Fruit fly (Drosophila melanogaster): ENCODE measurements around the gene CG33946.

Gene CG33946

DNA sequence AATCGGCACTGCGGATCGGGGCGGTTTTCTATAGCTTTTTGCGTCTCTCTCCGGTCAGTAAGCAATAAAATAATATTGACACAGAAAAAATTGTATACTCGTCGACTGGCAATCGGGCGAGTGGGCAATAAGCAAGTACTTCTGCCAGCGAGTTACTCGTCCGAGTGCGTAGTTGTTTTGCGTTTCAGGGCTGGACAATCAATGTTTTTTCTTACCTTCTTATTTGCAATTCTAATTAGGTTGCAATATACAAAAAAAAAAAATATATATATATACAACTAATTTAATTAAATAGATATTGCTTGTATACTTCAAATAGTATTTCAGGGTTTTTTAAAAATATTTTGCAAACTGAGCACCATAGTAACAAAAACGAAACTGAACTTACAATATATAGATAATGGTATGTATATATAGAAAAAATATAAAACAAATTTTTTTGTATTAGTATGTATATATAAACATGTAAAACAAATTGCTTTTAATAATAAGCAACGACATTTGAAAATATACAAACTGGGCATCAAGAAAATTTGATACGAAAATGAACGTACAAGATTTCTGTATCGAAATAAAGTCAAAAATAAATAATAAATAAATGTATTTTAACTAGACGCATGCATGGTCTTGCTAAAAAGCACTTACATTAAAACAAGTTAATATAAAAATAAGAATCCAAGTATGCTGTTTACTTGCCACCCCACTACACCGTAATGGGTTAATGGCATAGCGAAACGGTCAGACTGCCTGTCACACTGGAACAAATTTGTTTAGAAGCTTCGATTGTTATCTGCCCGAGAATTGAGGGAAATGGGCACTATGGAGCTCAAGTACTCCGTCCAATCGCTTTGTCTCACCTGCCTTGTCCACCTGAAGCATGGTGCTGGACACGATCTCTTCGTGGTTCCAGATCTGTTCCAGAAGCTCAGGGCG, 31.1 kb upstream of the CG33946 start, which contains the start of the genes D19A and CG7386:
Gene D19A, minus strand, starts transcription at position 129 of the 933 bp plus-strand sequence.
Gene CG7386, plus strand, starts transcription at position 751 of the 933 bp plus-strand sequence.
- peak; percentile 61 for TF ChIP-seq CG11617 (GFP tag; optimal IDR thresholded peaks at IDR 0.05)
- peak; percentile 70 for TF ChIP-seq CG33017 (tag; optimal IDR thresholded peaks at IDR 0.05)
- TF ChIP-seq CG7045 (GFP tag; optimal IDR thresholded peaks at IDR 0.05): peak; percentile 27
- TF ChIP-seq CG14711 (tag; optimal IDR thresholded peaks at IDR 0.05): peak; percentile 27
- peak; percentile 53 for TF ChIP-seq toe (GFP tag; optimal IDR thresholded peaks at IDR 0.05)
- peak; percentile 79 for TF ChIP-seq bab1 (GFP tag; optimal IDR thresholded peaks at IDR 0.05)
- TF ChIP-seq CG1620 (GFP tag; optimal IDR thresholded peaks at IDR 0.05): peak; percentile 60
- TF ChIP-seq kay (GFP tag; ENCODE audit: borderline replicate concordance): no peak
- no peak for TF ChIP-seq ovo (GFP tag; optimal IDR thresholded peaks at IDR 0.05)
- TF ChIP-seq Mnt (GFP tag; optimal IDR thresholded peaks at IDR 0.05): peak; percentile 49
- TF ChIP-seq cic (GFP tag; optimal IDR thresholded peaks at IDR 0.05): no peak
- peak; percentile 33 for TF ChIP-seq CG5204 (GFP tag; optimal IDR thresholded peaks at IDR 0.05)
- TF ChIP-seq Hr96 (GFP tag; optimal IDR thresholded peaks at IDR 0.05): peak; percentile 31
- no peak for TF ChIP-seq Crg-1 (GFP tag; optimal IDR thresholded peaks at IDR 0.05)
- TF ChIP-seq tj (GFP tag; optimal IDR thresholded peaks at IDR 0.05): peak; percentile 24
- TF ChIP-seq CG12768 (GFP tag; optimal IDR thresholded peaks at IDR 0.05): peak; percentile 1
- peak; percentile 72 for TF ChIP-seq CG7101 (tag; optimal IDR thresholded peaks at IDR 0.05)
- TF ChIP-seq pad (GFP tag; optimal IDR thresholded peaks at IDR 0.05): no peak
- no peak for TF ChIP-seq Clk (GFP tag; optimal IDR thresholded peaks at IDR 0.05)
- TF ChIP-seq cnc (optimal IDR thresholded peaks at IDR 0.05): no peak

DNA sequence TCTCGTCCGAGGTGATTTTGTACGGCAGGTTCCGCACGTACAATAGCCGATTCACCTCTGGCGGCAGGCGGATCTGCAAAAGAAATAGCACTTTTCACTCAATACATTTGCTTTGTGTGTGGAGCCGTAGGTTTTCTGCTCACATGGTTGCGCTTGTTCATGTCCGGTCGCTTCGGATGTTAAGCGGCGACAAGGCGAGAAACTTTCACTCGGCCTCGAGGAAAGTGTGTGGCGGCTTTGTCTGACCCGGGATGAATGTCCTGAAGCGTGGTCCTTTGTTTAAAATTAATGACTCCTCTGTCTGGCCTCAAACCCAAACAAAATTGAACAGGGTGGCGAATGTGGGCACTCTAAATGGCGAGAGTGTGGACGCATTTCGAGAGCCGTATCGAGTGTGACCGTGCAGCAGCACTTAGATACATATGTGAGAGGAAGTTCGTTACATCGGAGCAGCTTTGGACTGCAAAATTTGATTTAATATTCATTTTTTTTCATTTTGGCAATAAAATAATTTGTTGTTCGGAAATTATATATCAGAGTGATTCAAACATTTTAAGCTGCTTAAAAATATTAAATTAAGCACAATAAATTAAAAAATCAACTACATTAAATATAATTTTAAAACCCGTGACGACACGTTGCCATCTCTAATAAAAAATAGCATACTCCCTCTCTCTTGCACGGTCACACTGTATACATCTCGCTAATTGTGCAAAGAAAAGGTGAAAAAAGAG, 27.4 kb upstream of the CG33946 start, which contains the start of the genes Sf3b6 and Tnpo:
Gene Sf3b6, minus strand, starts transcription at position 358 of the 734 bp plus-strand sequence.
Gene Tnpo, plus strand, starts transcription at position 659 of the 734 bp plus-strand sequence.
- TF ChIP-seq kay (GFP tag; ENCODE audit: borderline replicate concordance) (no peak), CG33017 (tag; optimal IDR thresholded peaks at IDR 0.05) (peak; percentile 75), CG7045 (GFP tag; optimal IDR thresholded peaks at IDR 0.05) (peak; percentile 77), cnc (optimal IDR thresholded peaks at IDR 0.05) (no peak), cic (GFP tag; optimal IDR thresholded peaks at IDR 0.05) (no peak), toe (GFP tag; optimal IDR thresholded peaks at IDR 0.05) (peak; percentile 90), Clk (GFP tag; optimal IDR thresholded peaks at IDR 0.05) (peak; percentile 79), CG7101 (tag; optimal IDR thresholded peaks at IDR 0.05) (peak; percentile 86), pad (GFP tag; optimal IDR thresholded peaks at IDR 0.05) (peak; percentile 66), Hr96 (GFP tag; optimal IDR thresholded peaks at IDR 0.05) (peak; percentile 78), CG1620 (GFP tag; optimal IDR thresholded peaks at IDR 0.05) (peak; percentile 84), bab1 (GFP tag; optimal IDR thresholded peaks at IDR 0.05) (peak; percentile 70), Crg-1 (GFP tag; optimal IDR thresholded peaks at IDR 0.05) (peak; percentile 74), Mnt (GFP tag; optimal IDR thresholded peaks at IDR 0.05) (peak; percentile 52), CG12768 (GFP tag; optimal IDR thresholded peaks at IDR 0.05) (peak; percentile 84), ovo (GFP tag; optimal IDR thresholded peaks at IDR 0.05) (peak; percentile 73), CG11617 (GFP tag; optimal IDR thresholded peaks at IDR 0.05) (peak; percentile 85), CG5204 (GFP tag; optimal IDR thresholded peaks at IDR 0.05) (peak; percentile 78), CG14711 (tag; optimal IDR thresholded peaks at IDR 0.05) (peak; percentile 72), tj (GFP tag; optimal IDR thresholded peaks at IDR 0.05) (peak; percentile 67)

dm6 chr3L:6193556-6194114, 26.7 kb upstream of the CG33946 start:
- TF ChIP-seq bab1 (GFP tag; optimal IDR thresholded peaks at IDR 0.05) (no peak), Crg-1 (GFP tag; optimal IDR thresholded peaks at IDR 0.05) (no peak), ovo (GFP tag; optimal IDR thresholded peaks at IDR 0.05) (peak; percentile 21), CG7101 (tag; optimal IDR thresholded peaks at IDR 0.05) (no peak), CG7045 (GFP tag; optimal IDR thresholded peaks at IDR 0.05) (no peak), CG14711 (tag; optimal IDR thresholded peaks at IDR 0.05) (no peak)

- TF ChIP-seq toe (GFP tag; optimal IDR thresholded peaks at IDR 0.05) (no peak), CG12768 (GFP tag; optimal IDR thresholded peaks at IDR 0.05) (no peak), CG14711 (tag; optimal IDR thresholded peaks at IDR 0.05) (no peak), CG1620 (GFP tag; optimal IDR thresholded peaks at IDR 0.05) (no peak), CG33017 (tag; optimal IDR thresholded peaks at IDR 0.05) (no peak), CG5204 (GFP tag; optimal IDR thresholded peaks at IDR 0.05) (no peak)
Observed at dm6 chr3L:6200173-6200572, 20.2 kb upstream of the CG33946 start, which contains the start of gene CG8219. TSS of gene CG8219 (plus strand) at chr3L:6200473.

DNA sequence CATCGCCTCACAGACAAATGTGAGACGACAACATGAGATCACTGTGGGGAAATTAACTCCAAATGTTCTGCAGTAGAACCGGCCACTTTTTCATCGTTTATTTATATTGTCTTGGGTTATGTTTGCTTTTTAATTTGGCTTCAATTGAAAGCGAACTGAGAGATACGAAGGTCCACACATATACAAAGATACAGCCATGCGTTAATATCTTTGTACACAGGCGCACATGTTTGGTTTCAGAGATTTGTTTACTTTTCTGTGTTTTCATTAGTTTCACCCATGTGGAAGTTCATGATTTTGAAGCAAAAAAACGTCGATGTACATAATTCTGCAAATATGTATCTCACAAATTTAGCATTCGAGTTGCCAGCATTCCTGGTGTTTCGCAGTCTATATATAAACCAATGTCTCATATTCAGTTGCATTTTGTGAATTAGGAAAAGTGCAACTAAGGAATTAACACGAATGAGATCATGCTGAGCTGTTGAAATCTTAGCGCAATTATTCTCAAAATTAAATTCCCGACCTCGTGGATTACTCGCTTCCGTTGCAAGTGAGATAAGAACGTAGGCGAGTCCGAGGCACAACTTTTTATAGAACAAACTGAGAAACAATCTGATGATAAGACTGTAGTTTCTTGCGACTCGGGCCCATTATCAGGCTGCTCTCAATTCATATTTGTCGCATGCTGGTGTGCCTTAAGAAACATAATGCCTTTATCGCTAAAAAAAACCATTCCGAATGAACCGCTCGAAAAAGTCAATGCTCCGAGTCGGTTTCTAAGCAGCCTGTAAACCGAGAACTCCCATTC, 4.2 kb upstream of the CG33946 start:
- no peak for TF ChIP-seq Mnt (GFP tag; optimal IDR thresholded peaks at IDR 0.05)
- no peak for TF ChIP-seq toe (GFP tag; optimal IDR thresholded peaks at IDR 0.05)
- no peak for TF ChIP-seq tj (GFP tag; optimal IDR thresholded peaks at IDR 0.05)
- TF ChIP-seq cnc (optimal IDR thresholded peaks at IDR 0.05): no peak
- no peak for TF ChIP-seq CG7101 (tag; optimal IDR thresholded peaks at IDR 0.05)
- TF ChIP-seq CG11617 (GFP tag; optimal IDR thresholded peaks at IDR 0.05): no peak
- no peak for TF ChIP-seq pad (GFP tag; optimal IDR thresholded peaks at IDR 0.05)
- no peak for TF ChIP-seq cic (GFP tag; optimal IDR thresholded peaks at IDR 0.05)
- TF ChIP-seq CG33017 (tag; optimal IDR thresholded peaks at IDR 0.05): no peak
- no peak for TF ChIP-seq CG12768 (GFP tag; optimal IDR thresholded peaks at IDR 0.05)
- no peak for TF ChIP-seq Clk (GFP tag; optimal IDR thresholded peaks at IDR 0.05)
- no peak for TF ChIP-seq Crg-1 (GFP tag; optimal IDR thresholded peaks at IDR 0.05)
- TF ChIP-seq Hr96 (GFP tag; optimal IDR thresholded peaks at IDR 0.05): no peak
